Worm (Caenorhabditis elegans): Measurements from ENCODE around the gene fdgt-2.
"Not testable (repeated sequence)": the region's sequence is repeated elsewhere in the genome, so short reads cannot be mapped to it uniquely, and the experiment has no call there.

fdgt-2 gene

DNA sequence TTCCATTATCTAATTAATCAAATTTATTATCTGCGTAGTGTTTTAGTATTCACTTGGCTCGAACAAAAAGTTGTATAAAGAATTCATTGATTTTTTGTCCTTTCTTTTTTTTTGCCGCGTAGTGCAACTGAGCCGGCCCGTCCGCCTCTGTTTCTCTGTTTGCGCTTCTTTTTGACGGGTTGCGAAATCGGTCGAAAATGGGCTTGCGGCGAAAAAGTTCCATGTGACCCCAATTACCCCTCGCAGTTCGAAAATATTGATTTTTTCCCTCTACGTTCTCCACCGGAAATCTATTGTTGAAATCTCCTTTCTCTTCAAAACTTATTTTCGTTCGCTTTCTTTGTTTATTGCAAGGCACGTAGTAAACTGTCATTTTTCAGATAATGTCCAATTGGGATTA lies 40.0 kb downstream of the fdgt-2 start, which contains the start of gene zyg-9 (continued):
- TF ChIP-seq let-526 (GFP tag; IDR thresholded peaks at IDR 0.05), result no peak
- no peak for TF ChIP-seq K12H6.12 (tag; optimal IDR thresholded peaks at IDR 0.05)
- TF ChIP-seq nhr-120 (GFP tag; IDR thresholded peaks at IDR 0.05), result no peak
- TF ChIP-seq attf-5 (GFP tag; optimal IDR thresholded peaks at IDR 0.05), result peak; percentile 76
- TF ChIP-seq B0336.3 (GFP tag; IDR thresholded peaks at IDR 0.05), result no peak
- no peak for TF ChIP-seq egrh-3 (GFP tag; IDR thresholded peaks at IDR 0.05)
- no peak for TF ChIP-seq sptf-2 (GFP tag; optimal IDR thresholded peaks at IDR 0.05)
- TF ChIP-seq mel-28 (tag; optimal IDR thresholded peaks at IDR 0.05; ENCODE audit: borderline replicate concordance), result no peak
- TF ChIP-seq ceh-100 (GFP tag; IDR thresholded peaks at IDR 0.05), result no peak
- TF ChIP-seq lin-54 (GFP tag; optimal IDR thresholded peaks at IDR 0.05), result peak; percentile 26
- no peak for TF ChIP-seq rpc-1 (optimal IDR thresholded peaks at IDR 0.05)
- TF ChIP-seq rpc-1 (tag; optimal IDR thresholded peaks at IDR 0.05), result no peak
- TF ChIP-seq lin-40 (tag; optimal IDR thresholded peaks at IDR 0.05), result no peak
- TF ChIP-seq chd-7 (tag; optimal IDR thresholded peaks at IDR 0.05), result no peak
- no peak for TF ChIP-seq snpc-3.4 (tag; optimal IDR thresholded peaks at IDR 0.05)
- no peak for TF ChIP-seq zim-3 (tag; optimal IDR thresholded peaks at IDR 0.05)
- peak; percentile 27; the same call in 1 of the 2 replicates for TF ChIP-seq lin-26 (GFP tag; IDR thresholded peaks at IDR 0.05)
- no peak for TF ChIP-seq hsf-1 (GFP tag; IDR thresholded peaks at IDR 0.05)
- TF ChIP-seq Y67H2A.10 (GFP tag; conservative IDR thresholded peaks at IDR 0.05), result peak; percentile 8; the same call in 1 of the 2 replicates
- no peak for TF ChIP-seq dpl-1 (GFP tag; optimal IDR thresholded peaks at IDR 0.05)
- TF ChIP-seq pbrm-1 (GFP tag; IDR thresholded peaks at IDR 0.05), result 0 out of 2 replicates have a peak, but pooled peaks have one; percentile 22
- no peak for TF ChIP-seq F37B4.10 (GFP tag; IDR thresholded peaks at IDR 0.05)
- no peak for TF ChIP-seq ztf-22 (GFP tag; optimal IDR thresholded peaks at IDR 0.05)
- no peak for TF ChIP-seq hlh-12 (tag; optimal IDR thresholded peaks at IDR 0.05)
- TF ChIP-seq lin-35 (GFP tag; optimal IDR thresholded peaks at IDR 0.05), result peak in 1 of 3 experiments; percentile 53

DNA sequence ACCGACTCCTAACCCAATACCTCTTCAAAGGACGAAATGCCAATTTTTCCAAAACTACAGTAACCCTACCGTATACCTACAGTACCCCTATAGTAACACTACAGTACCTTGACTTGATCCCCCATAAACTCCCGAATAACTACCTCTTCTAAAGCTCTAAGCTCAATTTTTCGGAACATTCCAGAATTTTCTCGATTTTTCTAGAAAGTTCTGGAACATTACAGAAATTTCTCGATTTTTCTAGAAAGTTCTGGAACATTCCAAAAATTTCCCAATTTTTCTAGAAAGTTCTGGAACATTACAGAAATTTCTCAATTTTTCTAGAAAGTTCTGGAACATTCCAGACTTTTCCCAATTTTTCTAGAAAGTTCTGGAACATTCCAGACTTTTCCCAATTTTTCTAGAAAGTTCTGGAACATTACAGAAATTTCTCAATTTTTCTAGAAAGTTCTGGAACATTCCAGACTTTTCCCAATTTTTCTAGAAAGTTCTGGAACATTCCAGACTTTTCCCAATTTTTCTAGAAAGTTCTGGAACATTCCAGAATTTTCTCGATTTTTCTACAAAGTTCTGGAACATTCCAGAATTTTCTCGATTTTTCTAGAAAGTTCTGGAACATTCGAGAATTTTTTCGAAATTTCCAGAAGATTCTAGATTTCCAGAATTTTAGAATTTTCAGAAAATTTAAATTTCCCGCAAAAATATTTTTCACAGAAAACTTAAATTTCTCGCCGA lies 42.6 kb downstream of the fdgt-2 start:
- peak; percentile 18; the same call in 1 of the 2 replicates for TF ChIP-seq rcor-1 (GFP tag; IDR thresholded peaks at IDR 0.05)
- TF ChIP-seq rpc-1 (optimal IDR thresholded peaks at IDR 0.05), result peak; percentile 3
- not testable (repeated sequence) for TF ChIP-seq rpc-1 (tag; optimal IDR thresholded peaks at IDR 0.05)
- TF ChIP-seq hsf-1 (GFP tag; IDR thresholded peaks at IDR 0.05), result peak; percentile 97
- peak; percentile 51 for TF ChIP-seq egrh-3 (GFP tag; IDR thresholded peaks at IDR 0.05)
- peak; percentile 79; the same call in 1 of the 2 replicates for TF ChIP-seq aptf-3 (GFP tag; IDR thresholded peaks at IDR 0.05)
- TF ChIP-seq ceh-40 (GFP tag; IDR thresholded peaks at IDR 0.05), result 0 out of 2 replicates have a peak, but pooled peaks have one; percentile 33
- peak; percentile 68 for TF ChIP-seq dox-1 (GFP tag; IDR thresholded peaks at IDR 0.05)
- peak; percentile 27 for TF ChIP-seq madf-6 (GFP tag; IDR thresholded peaks at IDR 0.05)
- peak; percentile 68; the same call in 1 of the 2 replicates for TF ChIP-seq madf-3 (GFP tag; IDR thresholded peaks at IDR 0.05)

DNA sequence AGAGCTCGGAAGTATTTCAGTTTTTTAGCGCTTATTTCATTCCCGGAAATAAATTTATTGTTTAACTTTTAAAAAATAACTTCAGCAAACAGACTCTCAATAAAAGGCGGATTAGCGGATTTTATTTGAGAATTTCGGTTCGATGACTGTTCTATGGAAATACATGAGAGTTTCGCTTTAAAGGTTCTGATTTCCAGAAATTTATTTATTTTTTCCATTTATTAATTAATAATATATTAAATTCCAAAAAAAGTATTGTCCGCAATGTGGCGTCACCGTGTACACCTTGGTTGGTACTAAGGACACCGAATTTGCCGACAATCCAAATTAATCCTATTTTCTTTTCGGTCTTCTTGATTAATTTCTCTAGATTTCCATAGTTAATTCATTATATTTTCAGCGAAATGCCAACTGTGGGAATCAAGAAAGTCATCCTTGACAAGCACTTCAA lies 47.1 kb downstream of the fdgt-2 start, which contains the start of gene fars-3:
Gene fars-3, plus strand, starts transcription at position 401 of the 451 bp plus-strand sequence.
- TF ChIP-seq egrh-3 (GFP tag; IDR thresholded peaks at IDR 0.05) (no peak), let-526 (GFP tag; IDR thresholded peaks at IDR 0.05) (no peak), F23B12.7 (tag; optimal IDR thresholded peaks at IDR 0.05; ENCODE audit: insufficient read depth) (no peak), aptf-2 (GFP tag; conservative IDR thresholded peaks at IDR 0.05) (0 out of 2 replicates have a peak, but pooled peaks have one; percentile 14), tlf-1 (GFP tag; optimal IDR thresholded peaks at IDR 0.05) (peak; percentile 62), ceh-91 (GFP tag; IDR thresholded peaks at IDR 0.05) (no peak), D2030.7 (GFP tag; IDR thresholded peaks at IDR 0.05) (no peak), T26A5.8 (tag; optimal IDR thresholded peaks at IDR 0.05) (peak; percentile 0), ztf-18 (tag; optimal IDR thresholded peaks at IDR 0.05) (no peak), rec-8 (tag; optimal IDR thresholded peaks at IDR 0.05) (no peak), cebp-1 (GFP tag; IDR thresholded peaks at IDR 0.05) (no peak), cebp-1 (tag; optimal IDR thresholded peaks at IDR 0.05) (peak; percentile 55), Y56A3A.18 (GFP tag; IDR thresholded peaks at IDR 0.05) (no peak), hmg-20 (GFP tag; IDR thresholded peaks at IDR 0.05) (no peak), lin-35 (GFP tag; optimal IDR thresholded peaks at IDR 0.05) (peak in 1 of 3 experiments; percentile 49), fkh-3 (tag; optimal IDR thresholded peaks at IDR 0.05) (no peak), hrde-1 (tag; optimal IDR thresholded peaks at IDR 0.05; ENCODE audit: borderline replicate concordance) (peak; percentile 71), dox-1 (GFP tag; IDR thresholded peaks at IDR 0.05) (no peak), K12H6.12 (tag; optimal IDR thresholded peaks at IDR 0.05) (no peak)

Data from whole organism, young adult.